Worm (Caenorhabditis elegans) whole organism, L2 larva: ENCODE results near the gene tbc-6.

Source experiments
- C34F6.9 ChIP-seq: fragments of 150-350 bp; optimal IDR thresholded peaks from 2 replicates; lab custom pipeline; 2014; ENCODE audit warnings: missing biosample characterization, missing genetic modification characterization
- F13H6.1 ChIP-seq: sonication (generic microtip); optimal IDR thresholded peaks from 2 replicates; lab custom pipeline; 2016; ENCODE audit warnings: missing genetic modification characterization, missing compliant biosample characterization
- R02D3.7 ChIP-seq: fragments of 150-350 bp; optimal IDR thresholded peaks from 2 replicates; lab custom pipeline; 2014; ENCODE audit warnings: missing biosample characterization, missing genetic modification characterization
- Y55F3AM.14 ChIP-seq: fragments of 200-800 bp; sonication (Bioruptor generic); optimal IDR thresholded peaks from 2 replicates; lab custom pipeline; 2018; ENCODE audit warnings: mild to moderate bottlenecking, missing genetic modification characterization, missing compliant biosample characterization
- aly-2 ChIP-seq: fragments of 150-350 bp; optimal IDR thresholded peaks from 2 replicates; lab custom pipeline; 2014; ENCODE audit warnings: missing biosample characterization, missing genetic modification characterization
- ama-1 ChIP-seq: fragments of 150-350 bp; optimal IDR thresholded peaks from 2 replicates; lab custom pipeline; 2018; ENCODE audit warnings: inconsistent platforms
- blmp-1 ChIP-seq: sonication (generic microtip); optimal IDR thresholded peaks from 2 replicates; lab custom pipeline; 2017; ENCODE audit warnings: missing genetic modification characterization, mild to moderate bottlenecking, missing compliant biosample characterization, antibody characterized with exemption, moderate library complexity; ENCODE audit not compliant: insufficient read depth
- ceh-16 ChIP-seq: fragments of 150-350 bp; optimal IDR thresholded peaks from 2 replicates; lab custom pipeline; 2014; ENCODE audit warnings: missing biosample characterization, missing genetic modification characterization
- ceh-82 ChIP-seq: fragments of 150-350 bp; optimal IDR thresholded peaks from 2 replicates; lab custom pipeline; 2014; ENCODE audit warnings: missing biosample characterization, missing genetic modification characterization
- crh-2 ChIP-seq: sonication (generic microtip); optimal IDR thresholded peaks from 2 replicates; lab custom pipeline; 2017; ENCODE audit warnings: missing biosample characterization, missing genetic modification characterization
- dmd-4 ChIP-seq: sonication (generic microtip); optimal IDR thresholded peaks from 2 replicates; lab custom pipeline; 2017; ENCODE audit warnings: missing biosample characterization, missing genetic modification characterization
- egl-27 ChIP-seq: sonication (generic microtip); optimal IDR thresholded peaks from 3 replicates; lab custom pipeline; 2017; ENCODE audit warnings: missing biosample characterization, missing genetic modification reagents, missing genetic modification characterization
- elt-3 ChIP-seq: sonication (generic microtip); optimal IDR thresholded peaks from 2 replicates; lab custom pipeline; 2017; ENCODE audit warnings: missing biosample characterization, missing genetic modification characterization
- fos-1 ChIP-seq: fragments of 150-350 bp; optimal IDR thresholded peaks from 2 replicates; lab custom pipeline; 2014; ENCODE audit warnings: missing biosample characterization, missing genetic modification characterization
- gmeb-1 ChIP-seq: fragments of 150-350 bp; optimal IDR thresholded peaks from 2 replicates; lab custom pipeline; 2014; ENCODE audit warnings: missing biosample characterization, missing genetic modification characterization
- lin-11 ChIP-seq: fragments of 150-350 bp; sonication (generic microtip); optimal IDR thresholded peaks from 2 replicates; lab custom pipeline; 2014; ENCODE audit warnings: missing biosample characterization, missing genetic modification characterization, inconsistent platforms, mixed read lengths
- lin-13 ChIP-seq: fragments of 150-350 bp; optimal IDR thresholded peaks from 2 replicates; lab custom pipeline; 2014; ENCODE audit warnings: missing biosample characterization, missing genetic modification reagents, missing genetic modification characterization
- lin-39 ChIP-seq: fragments of 150-350 bp; optimal IDR thresholded peaks from 2 replicates; lab custom pipeline; 2014; ENCODE audit warnings: missing biosample characterization, missing genetic modification reagents, missing genetic modification characterization
- lsy-2 ChIP-seq, 2 experiments: fragments of 150-350 bp in 1 of 2; sonication (generic microtip) in 1 of 2; optimal IDR thresholded peaks; 2 replicates each; lab custom pipeline; 2014 to 2017; ENCODE audit warnings: missing biosample characterization in 2 of 2, missing genetic modification characterization in 2 of 2
- mab-5 ChIP-seq: fragments of 150-350 bp; optimal IDR thresholded peaks from 2 replicates; lab custom pipeline; 2014; ENCODE audit warnings: missing biosample characterization, missing genetic modification characterization
- mbf-1 ChIP-seq: sonication (generic microtip); optimal IDR thresholded peaks from 2 replicates; lab custom pipeline; 2017; ENCODE audit warnings: missing biosample characterization, missing genetic modification characterization
- mdl-1 ChIP-seq, 2 experiments: fragments of 150-350 bp in 1 of 2; sonication (generic microtip) in 1 of 2; optimal IDR thresholded peaks; 2 replicates each; lab custom pipeline; 2017; ENCODE audit warnings: missing biosample characterization in 2 of 2, missing genetic modification characterization in 2 of 2
- nhr-11 ChIP-seq: fragments of 150-350 bp; optimal IDR thresholded peaks from 2 replicates; lab custom pipeline; 2014; ENCODE audit warnings: missing biosample characterization, missing genetic modification characterization
- nhr-12 ChIP-seq: fragments of 150-350 bp; optimal IDR thresholded peaks from 2 replicates; lab custom pipeline; 2014; ENCODE audit warnings: missing biosample characterization, missing genetic modification characterization
- nhr-129 ChIP-seq: fragments of 150-350 bp; optimal IDR thresholded peaks from 2 replicates; lab custom pipeline; 2014; ENCODE audit warnings: missing biosample characterization, missing genetic modification characterization
- nhr-23 ChIP-seq: fragments of 150-350 bp; optimal IDR thresholded peaks from 2 replicates; lab custom pipeline; 2014; ENCODE audit warnings: missing biosample characterization, missing genetic modification reagents, missing genetic modification characterization
- nhr-237 ChIP-seq: fragments of 150-350 bp; optimal IDR thresholded peaks from 2 replicates; lab custom pipeline; 2014; ENCODE audit warnings: missing biosample characterization, missing genetic modification characterization
- nhr-25 ChIP-seq: fragments of 150-350 bp; sonication (generic microtip); optimal IDR thresholded peaks from 3 replicates; lab custom pipeline; 2014; ENCODE audit warnings: missing biosample characterization, missing genetic modification characterization
- nhr-6 ChIP-seq: fragments of 150-350 bp; optimal IDR thresholded peaks from 2 replicates; lab custom pipeline; 2014; ENCODE audit warnings: missing biosample characterization, missing genetic modification characterization
- nhr-77 ChIP-seq: fragments of 150-350 bp; optimal IDR thresholded peaks from 2 replicates; lab custom pipeline; 2014; ENCODE audit warnings: missing biosample characterization, missing genetic modification characterization
- peb-1 ChIP-seq: fragments of 150-350 bp; optimal IDR thresholded peaks from 2 replicates; lab custom pipeline; 2014; ENCODE audit warnings: missing biosample characterization, missing genetic modification characterization
- sem-4 ChIP-seq: fragments of 150-350 bp; optimal IDR thresholded peaks from 2 replicates; lab custom pipeline; 2014; ENCODE audit warnings: missing biosample characterization, missing genetic modification reagents, missing genetic modification characterization
- skn-1 ChIP-seq: sonication (generic microtip); optimal IDR thresholded peaks from 2 replicates; lab custom pipeline; 2017; ENCODE audit warnings: missing biosample characterization, missing genetic modification characterization
- sma-3 ChIP-seq: sonication (generic microtip); optimal IDR thresholded peaks from 2 replicates; lab custom pipeline; 2016; ENCODE audit warnings: missing genetic modification reagents, missing genetic modification characterization, missing compliant biosample characterization
- sma-9 ChIP-seq, 2 experiments: fragments of 150-350 bp in 1 of 2; sonication (generic microtip) in 1 of 2; optimal IDR thresholded peaks; 2 replicates each; lab custom pipeline; 2014 to 2016; ENCODE audit warnings: missing genetic modification characterization in 2 of 2, mild to moderate bottlenecking in 1 of 2, missing biosample characterization in 1 of 2, missing compliant biosample characterization in 1 of 2, missing genetic modification reagents in 1 of 2, moderate library complexity in 1 of 2
- snpc-4 ChIP-seq: fragments of 150-350 bp; optimal IDR thresholded peaks from 2 replicates; lab custom pipeline; 2014; ENCODE audit warnings: missing biosample characterization, missing genetic modification characterization
- unc-39 ChIP-seq: fragments of 150-350 bp; optimal IDR thresholded peaks from 2 replicates; lab custom pipeline; 2014; ENCODE audit warnings: missing biosample characterization, missing genetic modification characterization
- unc-55 ChIP-seq: fragments of 150-350 bp; sonication (generic microtip); optimal IDR thresholded peaks from 3 replicates; lab custom pipeline; 2014; ENCODE audit warnings: missing biosample characterization, missing genetic modification reagents, missing genetic modification characterization
- unc-62 ChIP-seq: fragments of 150-350 bp; optimal IDR thresholded peaks from 2 replicates; lab custom pipeline; 2014; ENCODE audit warnings: missing biosample characterization, missing genetic modification reagents, missing genetic modification characterization
- zag-1 ChIP-seq: fragments of 150-350 bp; optimal IDR thresholded peaks from 2 replicates; lab custom pipeline; 2014; ENCODE audit warnings: missing biosample characterization, missing genetic modification characterization
- ztf-11 ChIP-seq: sonication (generic microtip); optimal IDR thresholded peaks from 2 replicates; lab custom pipeline; 2017; ENCODE audit warnings: missing biosample characterization, missing genetic modification characterization
- ztf-4 ChIP-seq: fragments of 150-350 bp; optimal IDR thresholded peaks from 2 replicates; lab custom pipeline; 2014; ENCODE audit warnings: missing biosample characterization, missing genetic modification characterization

tbc-6 gene

ce11 chrII:6823233-6823632, 24.7 kb upstream of the tbc-6 start:
- TF ChIP-seq sem-4 (tag; lab: Kevin White, UChicago) (peak; percentile 88), peb-1 (tag; lab: Kevin White, UChicago) (no peak), skn-1 (no peak), mab-5 (tag; lab: Kevin White, UChicago) (peak; percentile 92), nhr-23 (tag; lab: Kevin White, UChicago) (no peak), C34F6.9 (tag; lab: Kevin White, UChicago) (peak; percentile 31), zag-1 (tag; lab: Kevin White, UChicago) (peak; percentile 22), egl-27 (no peak), lsy-2 (tag; optimal IDR thresholded peaks at IDR 0.05; lab: Kevin White, UChicago) (peak in 1 of 2 experiments; percentile 53), ztf-11 (no peak), sma-9 (GFP tag; optimal IDR thresholded peaks at IDR 0.05; lab: Kevin White, UChicago) (peak; percentile 78), sma-9 (tag; optimal IDR thresholded peaks at IDR 0.05; lab: Kevin White, UChicago) (no peak), mbf-1 (tag; lab: Kevin White, UChicago) (no peak), unc-39 (tag; lab: Kevin White, UChicago) (no peak), nhr-25 (tag; lab: Kevin White, UChicago) (peak; percentile 80), nhr-11 (no peak), R02D3.7 (tag; lab: Kevin White, UChicago) (no peak), Y55F3AM.14 (GFP tag; lab: Kevin White, UChicago) (peak; percentile 8), lin-39 (tag; lab: Kevin White, UChicago) (peak; percentile 46), ama-1 (lab: Kevin White, UChicago) (no peak), F13H6.1 (tag; lab: Kevin White, UChicago) (peak; percentile 68), aly-2 (tag; lab: Kevin White, UChicago) (no peak), mdl-1 (tag; optimal IDR thresholded peaks at IDR 0.05; lab: Kevin White, UChicago) (peak in 1 of 2 experiments; percentile 29), lin-11 (tag; lab: Kevin White, UChicago) (no peak), dmd-4 (tag; lab: Kevin White, UChicago) (no peak), gmeb-1 (no peak), nhr-6 (tag; lab: Kevin White, UChicago) (no peak), nhr-237 (no peak), sma-3 (GFP tag; lab: Kevin White, UChicago) (no peak), nhr-77 (tag; lab: Kevin White, UChicago) (no peak), ztf-4 (tag; lab: Kevin White, UChicago) (peak; percentile 23), blmp-1 (tag; lab: Kevin White, UChicago) (no peak), lin-13 (no peak), ceh-16 (peak; percentile 72), ceh-82 (tag; lab: Kevin White, UChicago) (no peak), nhr-129 (peak; percentile 63), unc-55 (GFP tag; lab: Kevin White, UChicago) (no peak), crh-2 (peak; percentile 53), snpc-4 (tag; lab: Kevin White, UChicago) (peak; percentile 31), elt-3 (no peak), unc-62 (GFP tag; lab: Kevin White, UChicago) (peak; percentile 92)

- no peak for TF ChIP-seq aly-2 (tag; lab: Kevin White, UChicago)
- TF ChIP-seq nhr-25 (tag; lab: Kevin White, UChicago) = peak; percentile 52
- peak; percentile 31 for TF ChIP-seq fos-1 (tag; lab: Kevin White, UChicago)
- TF ChIP-seq mdl-1 (tag; optimal IDR thresholded peaks at IDR 0.05; lab: Kevin White, UChicago) = peak in 1 of 2 experiments; percentile 14
- peak; percentile 0 for TF ChIP-seq ceh-16
- TF ChIP-seq egl-27 = peak; percentile 60
- peak; percentile 75 for TF ChIP-seq F13H6.1 (tag; lab: Kevin White, UChicago)
- TF ChIP-seq unc-55 (GFP tag; lab: Kevin White, UChicago) = peak; percentile 68
- peak; percentile 18 for TF ChIP-seq blmp-1 (tag; lab: Kevin White, UChicago)
- TF ChIP-seq nhr-77 (tag; lab: Kevin White, UChicago) = no peak
- no peak for TF ChIP-seq zag-1 (tag; lab: Kevin White, UChicago)
- TF ChIP-seq nhr-12 (tag; lab: Kevin White, UChicago) = no peak
- peak; percentile 82 for TF ChIP-seq sma-9 (GFP tag; optimal IDR thresholded peaks at IDR 0.05; lab: Kevin White, UChicago)
- TF ChIP-seq sma-9 (tag; optimal IDR thresholded peaks at IDR 0.05; lab: Kevin White, UChicago) = no peak
- no peak for TF ChIP-seq skn-1
- peak; percentile 33 for TF ChIP-seq nhr-6 (tag; lab: Kevin White, UChicago)
- peak; percentile 12 for TF ChIP-seq sma-3 (GFP tag; lab: Kevin White, UChicago)
- TF ChIP-seq C34F6.9 (tag; lab: Kevin White, UChicago) = peak; percentile 64
- TF ChIP-seq nhr-129 = peak; percentile 12
- TF ChIP-seq mab-5 (tag; lab: Kevin White, UChicago) = peak; percentile 45
- TF ChIP-seq sem-4 (tag; lab: Kevin White, UChicago) = peak; percentile 65
- peak in 1 of 2 experiments; percentile 55 for TF ChIP-seq lsy-2 (tag; optimal IDR thresholded peaks at IDR 0.05; lab: Kevin White, UChicago)
Measured at ce11 chrII:6823912-6824311, 24.0 kb upstream of the tbc-6 start.
